Worm (Caenorhabditis elegans): ENCODE data around the gene str-182.

- TF ChIP-seq elt-3 (tag; optimal IDR thresholded peaks at IDR 0.05) (no peak), snpc-4 (tag; optimal IDR thresholded peaks at IDR 0.05) (no peak), ZK546.5 (tag; optimal IDR thresholded peaks at IDR 0.05) (no peak), ceh-16 (tag; optimal IDR thresholded peaks at IDR 0.05) (no peak), aly-2 (tag; optimal IDR thresholded peaks at IDR 0.05) (no peak), nhr-23 (tag; optimal IDR thresholded peaks at IDR 0.05) (no peak)
Measured at ce11 chrV:10238665-10239064, 5.4 kb upstream of the str-182 start, which contains the start of gene fubl-1.
